Worm (Caenorhabditis elegans) whole organism, L1 larva: ENCODE measurements around the gene F19F10.14.

Source experiments
- C16A3.4 ChIP-seq: fragments of 150-350 bp; optimal IDR thresholded peaks from 2 replicates; lab custom pipeline; 2014; ENCODE audit warnings: missing biosample characterization, missing genetic modification characterization
- blmp-1 ChIP-seq: fragments of 150-350 bp; optimal IDR thresholded peaks from 2 replicates; lab custom pipeline; 2014; ENCODE audit warnings: missing biosample characterization, missing genetic modification characterization
- ceh-8 ChIP-seq: fragments of 200-800 bp; sonication (Bioruptor generic); optimal IDR thresholded peaks from 2 replicates; lab custom pipeline; 2018; ENCODE audit warnings: mild to moderate bottlenecking, missing genetic modification characterization, moderate library complexity, missing compliant biosample characterization
- egl-27 ChIP-seq, 2 experiments: fragments of 150-350 bp in 1 of 2; sonication (generic microtip); optimal IDR thresholded peaks; 3 replicates each; lab custom pipeline; 2017 to 2018; ENCODE audit warnings: missing biosample characterization in 2 of 2, missing genetic modification characterization in 2 of 2, missing genetic modification reagents in 2 of 2
- elt-2 ChIP-seq: sonication (generic microtip); optimal IDR thresholded peaks from 2 replicates; lab custom pipeline; 2016; ENCODE audit warnings: missing genetic modification characterization, mild to moderate bottlenecking, inconsistent platforms, missing compliant biosample characterization, missing genetic modification reagents
- mab-9 ChIP-seq: fragments of 200-800 bp; sonication (Bioruptor generic); IDR thresholded peaks from 2 replicates; pipeline ENCODE4 v1.3.6; 2022; ENCODE audit warnings: missing genetic modification reagents, missing genetic modification characterization, missing compliant biosample characterization
- nhr-11 ChIP-seq: fragments of 150-350 bp; optimal IDR thresholded peaks from 2 replicates; lab custom pipeline; 2014; ENCODE audit warnings: missing biosample characterization, missing genetic modification characterization
- nhr-12 ChIP-seq: sonication (generic microtip); optimal IDR thresholded peaks from 2 replicates; lab custom pipeline; 2017; ENCODE audit warnings: missing biosample characterization, missing genetic modification characterization
- rnt-1 ChIP-seq: sonication (generic microtip); optimal IDR thresholded peaks from 2 replicates; lab custom pipeline; 2016; ENCODE audit warnings: mild to moderate bottlenecking, missing genetic modification characterization, moderate library complexity, missing compliant biosample characterization
- snpc-4 ChIP-seq: fragments of 150-350 bp; optimal IDR thresholded peaks from 2 replicates; lab custom pipeline; 2014; ENCODE audit warnings: missing biosample characterization, missing genetic modification characterization
- sox-4 ChIP-seq: sonication (generic microtip); optimal IDR thresholded peaks from 2 replicates; lab custom pipeline; 2016; ENCODE audit warnings: missing genetic modification characterization, missing compliant biosample characterization
- unc-62 ChIP-seq: fragments of 150-350 bp; optimal IDR thresholded peaks from 2 replicates; lab custom pipeline; 2014; ENCODE audit warnings: missing biosample characterization, missing genetic modification reagents, missing genetic modification characterization
- ztf-11 ChIP-seq, 2 experiments: sonication (generic microtip); optimal IDR thresholded peaks; 2 replicates each; lab custom pipeline; 2016 to 2017; ENCODE audit warnings: missing genetic modification characterization in 2 of 2, missing biosample characterization in 1 of 2, missing compliant biosample characterization in 1 of 2
- ztf-4 ChIP-seq: fragments of 150-350 bp; optimal IDR thresholded peaks from 2 replicates; lab custom pipeline; 2014; ENCODE audit warnings: missing biosample characterization, missing genetic modification characterization

- TF ChIP-seq rnt-1 (tag; lab: Kevin White, UChicago) (no peak), ceh-8 (no peak), mab-9 (GFP tag; lab: Robert Waterston, UW) (no peak), snpc-4 (tag; lab: Kevin White, UChicago) (no peak), sox-4 (no peak), unc-62 (GFP tag; lab: Kevin White, UChicago) (no peak), blmp-1 (tag; lab: Kevin White, UChicago) (no peak), egl-27 (tag; optimal IDR thresholded peaks at IDR 0.05; lab: Kevin White, UChicago) (no peak), nhr-11 (tag; lab: Kevin White, UChicago) (no peak), C16A3.4 (tag; lab: Kevin White, UChicago) (no peak), ztf-11 (tag; optimal IDR thresholded peaks at IDR 0.05; lab: Kevin White, UChicago) (no peak), nhr-12 (tag; lab: Kevin White, UChicago) (no peak), elt-2 (tag; lab: Kevin White, UChicago) (no peak), ztf-4 (tag; lab: Kevin White, UChicago) (no peak)
Measured at ce11 chrV:7525695-7526094, 45.2 kb downstream of the F19F10.14 start, which contains the start of gene C54F6.18.
